Fruit fly (Drosophila melanogaster) whole organism, pupa: ENCODE data around the gene CG32436.

Experiments
- CG10348 ChIP-seq: fragments of 200-800 bp; sonication (Bioruptor generic); IDR thresholded peaks from 2 replicates; pipeline ENCODE4 v1.3.6; 2022; ENCODE audit warnings: missing biosample characterization, missing genetic modification characterization
- CG12605 ChIP-seq: fragments of 200-800 bp; sonication (Bioruptor generic); IDR thresholded peaks from 2 replicates; pipeline ENCODE4 v1.3.6; 2022; ENCODE audit warnings: missing biosample characterization, missing genetic modification characterization
- CG13204 ChIP-seq: fragments of 200-800 bp; sonication (Bioruptor generic); optimal IDR thresholded peaks from 2 replicates; lab custom pipeline; 2018; ENCODE audit warnings: missing biosample characterization, mild to moderate bottlenecking, missing genetic modification characterization, moderate library complexity
- CG4496 ChIP-seq: fragments of 200-800 bp; sonication (Bioruptor generic); IDR thresholded peaks from 3 replicates; pipeline ENCODE4 v1.3.6; 2022; ENCODE audit warnings: missing biosample characterization, missing genetic modification characterization
- CG8159 ChIP-seq: fragments of 200-800 bp; sonication (Bioruptor generic); optimal IDR thresholded peaks from 3 replicates; lab custom pipeline; 2018; ENCODE audit warnings: missing biosample characterization, mild to moderate bottlenecking, missing genetic modification characterization, moderate library complexity
- EcR ChIP-seq: fragments of 200-800 bp; sonication (Bioruptor generic); optimal IDR thresholded peaks from 3 replicates; lab custom pipeline; 2019; ENCODE audit warnings: missing biosample characterization, missing genetic modification characterization, mild to moderate bottlenecking, moderate library complexity, missing genetic modification reagents
- Pif1B ChIP-seq: fragments of 200-800 bp; sonication (Bioruptor generic); optimal IDR thresholded peaks from 3 replicates; lab custom pipeline; 2016; ENCODE audit warnings: missing biosample characterization, missing genetic modification characterization

DNA sequence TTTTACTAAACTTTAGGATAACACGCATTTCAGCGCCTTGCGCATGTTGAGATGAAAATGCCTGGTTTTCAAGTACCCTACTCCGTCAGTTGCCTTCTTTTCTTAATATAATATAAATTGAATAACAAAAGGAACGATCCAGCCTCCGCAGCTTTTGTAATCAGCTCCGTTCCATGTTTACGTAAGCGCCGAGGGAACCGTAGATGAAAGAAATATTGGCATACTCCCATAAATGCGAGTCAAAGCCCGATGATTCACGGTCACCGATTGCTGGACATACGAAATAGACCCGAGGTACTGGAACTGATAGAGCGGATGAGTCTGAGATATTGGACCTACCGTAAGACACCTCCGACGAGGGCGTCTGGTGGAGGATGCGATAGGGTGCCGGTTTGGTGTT lies 1.2 kb upstream of the CG32436 start:
- TF ChIP-seq CG13204 (GFP tag; lab: Kevin White, UChicago): no peak
- TF ChIP-seq CG10348 (GFP tag; lab: Robert Waterston, UW): no peak
- no peak for TF ChIP-seq CG12605
- no peak for TF ChIP-seq CG4496 (GFP tag; lab: Robert Waterston, UW)
- no peak for TF ChIP-seq Pif1B (GFP tag; lab: Kevin White, UChicago)
- no peak for TF ChIP-seq CG8159
- TF ChIP-seq EcR (GFP tag; lab: Kevin White, UChicago): peak; percentile 77
